Fruit fly (Drosophila melanogaster): ENCODE measurements around the gene SoYb.

SoYb gene

dm6 chr2L:10033410-10033809 is 30.9 kb upstream of the SoYb start (continued):
- TF ChIP-seq CG32006 (GFP tag; optimal IDR thresholded peaks at IDR 0.05) (peak; percentile 46), cyc (GFP tag; optimal IDR thresholded peaks at IDR 0.05) (no peak), CG31627 (GFP tag; optimal IDR thresholded peaks at IDR 0.05) (no peak), fd85E (GFP tag; optimal IDR thresholded peaks at IDR 0.05) (no peak), fkh (GFP tag; optimal IDR thresholded peaks at IDR 0.05) (no peak), CG11902 (GFP tag; optimal IDR thresholded peaks at IDR 0.05) (no peak), CG4318 (GFP tag; optimal IDR thresholded peaks at IDR 0.05) (peak; percentile 12), Lpt (GFP tag; optimal IDR thresholded peaks at IDR 0.05) (no peak), CG9139 (GFP tag; optimal IDR thresholded peaks at IDR 0.05) (no peak), acj6 (GFP tag; optimal IDR thresholded peaks at IDR 0.05) (no peak), CG34406 (GFP tag; optimal IDR thresholded peaks at IDR 0.05) (no peak), esn (GFP tag; optimal IDR thresholded peaks at IDR 0.05) (no peak), Sox14 (GFP tag; optimal IDR thresholded peaks at IDR 0.05) (peak; percentile 12), CG11294 (GFP tag; IDR thresholded peaks at IDR 0.05) (peak; percentile 43; the same call in 1 of the 2 replicates), Ets21C (GFP tag; optimal IDR thresholded peaks at IDR 0.05) (no peak), Sox102F (GFP tag; optimal IDR thresholded peaks at IDR 0.05) (no peak)

- TF ChIP-seq CG16779 (tag; optimal IDR thresholded peaks at IDR 0.05) (no peak), ss (GFP tag; optimal IDR thresholded peaks at IDR 0.05) (peak in 1 of 2 experiments; percentile 4), net (GFP tag; optimal IDR thresholded peaks at IDR 0.05) (peak; percentile 21), CG1621 (tag; optimal IDR thresholded peaks at IDR 0.05) (peak; percentile 2), Eip78C (GFP tag) (no peak), CG15336 (GFP tag; IDR thresholded peaks at IDR 0.05) (0 out of 2 replicates have a peak, but pooled peaks have one; percentile 21), topi (GFP tag; optimal IDR thresholded peaks at IDR 0.05) (no peak), fd85E (GFP tag; optimal IDR thresholded peaks at IDR 0.05) (no peak), CG11294 (GFP tag; IDR thresholded peaks at IDR 0.05) (no peak)
These were observed 29.9 kb upstream of the SoYb start, which contains the start of gene obst-B for dm6 chr2L:10032415-10032814. TSS of gene obst-B (plus strand) at chr2L:10032690.

DNA sequence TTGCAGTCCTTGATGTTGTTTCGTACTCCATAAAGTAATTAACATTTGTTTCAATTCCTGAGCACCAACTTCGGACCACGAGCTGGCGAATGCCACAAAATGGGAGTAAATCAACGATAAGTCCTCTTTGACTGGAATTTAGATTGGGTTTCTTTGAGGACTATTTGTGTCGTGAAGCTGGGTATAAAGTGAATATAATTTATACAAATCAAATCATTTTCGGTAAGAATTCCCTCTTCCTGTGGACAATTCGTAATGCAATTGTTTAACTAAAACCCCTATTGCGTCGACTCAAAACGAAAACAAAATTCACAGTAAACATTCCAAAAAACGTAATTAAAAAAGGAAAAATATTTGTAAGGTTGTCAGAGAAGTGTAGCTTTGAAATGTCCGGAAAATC is 23.8 kb upstream of the SoYb start, which contains the start of gene CG13127:
Gene CG13127, plus strand, starts transcription at position 301 of the 400 bp plus-strand sequence.
- TF ChIP-seq fd59A (GFP tag; optimal IDR thresholded peaks at IDR 0.05) (no peak), CG7368 (GFP tag; optimal IDR thresholded peaks at IDR 0.05) (no peak), CG9139 (GFP tag; optimal IDR thresholded peaks at IDR 0.05) (no peak), esn (GFP tag; optimal IDR thresholded peaks at IDR 0.05) (no peak), fd85E (GFP tag; optimal IDR thresholded peaks at IDR 0.05) (no peak), eg (GFP tag; IDR thresholded peaks at IDR 0.05) (no peak)

- TF ChIP-seq Hr39 (GFP tag; optimal IDR thresholded peaks at IDR 0.05) (no peak), esn (GFP tag; optimal IDR thresholded peaks at IDR 0.05) (no peak), fd59A (GFP tag; optimal IDR thresholded peaks at IDR 0.05) (no peak), CG34406 (GFP tag; optimal IDR thresholded peaks at IDR 0.05) (no peak), OdsH (GFP tag; optimal IDR thresholded peaks at IDR 0.05) (no peak), Ets21C (GFP tag; optimal IDR thresholded peaks at IDR 0.05) (no peak), salr (GFP tag; optimal IDR thresholded peaks at IDR 0.05) (no peak), CG31627 (GFP tag; optimal IDR thresholded peaks at IDR 0.05) (no peak), CG16779 (tag; optimal IDR thresholded peaks at IDR 0.05) (no peak), lz (GFP tag; optimal IDR thresholded peaks at IDR 0.05) (no peak), Sox102F (GFP tag; optimal IDR thresholded peaks at IDR 0.05) (no peak), svp (GFP tag) (no peak), Sox15 (GFP tag; optimal IDR thresholded peaks at IDR 0.05) (no peak), Met (GFP tag; optimal IDR thresholded peaks at IDR 0.05) (no peak), CG11762 (GFP tag; optimal IDR thresholded peaks at IDR 0.05; ENCODE audit: insufficient read depth) (no peak), achi (GFP tag; optimal IDR thresholded peaks at IDR 0.05) (no peak)
These were observed 14.8 kb upstream of the SoYb start, which contains the start of gene CG13131 for dm6 chr2L:10017363-10017762. TSS of gene CG13131 (minus strand) at chr2L:10017463.

All from whole organism, prepupa.